4 fruit fly cellular contexts compared by ENCODE assay signal in genomic region chr3R:4478220-4479037, dm6.
TF ChIP-seq lines count a peak whose summit lies in the region.

No protein-coding gene starts in this region.

TF ChIP-seq in whole organism, adult, 20 proteins besides CTCF, POLR2A, EP300 and RAD21 (continued from another document):
- TF ChIP-seq bab1 (GFP tag; optimal IDR thresholded peaks at IDR 0.05; lab: Kevin White, UChicago): peak; percentile 84
- peak; percentile 83 for TF ChIP-seq CG7101 (tag; optimal IDR thresholded peaks at IDR 0.05; lab: Kevin White, UChicago)
TF ChIP-seq in whole organism, adult: peak in this region for 18.

TF ChIP-seq in whole organism, embryonic, 481 proteins besides CTCF, POLR2A, EP300 and RAD21 (continued from another document and continues in another):
- peak; percentile 73 for TF ChIP-seq p53 (GFP tag; optimal IDR thresholded peaks at IDR 0.05; lab: Kevin White, UChicago)
- TF ChIP-seq rib (GFP tag; IDR thresholded peaks at IDR 0.05; lab: Robert Waterston, UW): peak; percentile 73; the same call in 1 of the 2 replicates
- TF ChIP-seq Gsc (GFP tag; IDR thresholded peaks at IDR 0.05; lab: Robert Waterston, UW): no peak
- peak; percentile 79 for TF ChIP-seq Optix (GFP tag; IDR thresholded peaks at IDR 0.05; lab: Robert Waterston, UW)
- peak; percentile 81 for TF ChIP-seq Drgx (GFP tag; IDR thresholded peaks at IDR 0.05; lab: Robert Waterston, UW)
- TF ChIP-seq CG10321 (GFP tag; IDR thresholded peaks at IDR 0.05; lab: Robert Waterston, UW): no peak
- peak; percentile 78 for TF ChIP-seq D19A (tag; optimal IDR thresholded peaks at IDR 0.05; lab: Kevin White, UChicago)
- peak; percentile 89 for TF ChIP-seq stc (GFP tag; IDR thresholded peaks at IDR 0.05; lab: Robert Waterston, UW)
- peak; percentile 48 for TF ChIP-seq CG4328 (GFP tag; optimal IDR thresholded peaks at IDR 0.05; lab: Kevin White, UChicago)
- TF ChIP-seq CG14860 (GFP tag; IDR thresholded peaks at IDR 0.05; lab: Robert Waterston, UW; ENCODE audit: partially characterized antibody): no peak
- TF ChIP-seq Side (GFP tag; optimal IDR thresholded peaks at IDR 0.05; lab: Kevin White, UChicago): peak; percentile 86
- TF ChIP-seq cg (GFP tag; optimal IDR thresholded peaks at IDR 0.05; lab: Kevin White, UChicago): peak; percentile 89
- peak; percentile 89 for TF ChIP-seq ranshi (GFP tag; IDR thresholded peaks at IDR 0.05; lab: Robert Waterston, UW)
- peak; percentile 64 for TF ChIP-seq CG1233 (GFP tag; optimal IDR thresholded peaks at IDR 0.05; lab: Kevin White, UChicago)
- TF ChIP-seq slou (GFP tag; optimal IDR thresholded peaks at IDR 0.05; lab: Kevin White, UChicago): peak; percentile 41
- TF ChIP-seq CG3065 (GFP tag; optimal IDR thresholded peaks at IDR 0.05; lab: Kevin White, UChicago): peak; percentile 99
- TF ChIP-seq CG7839 (tag; optimal IDR thresholded peaks at IDR 0.05; lab: Kevin White, UChicago): peak; percentile 87
- TF ChIP-seq sr (GFP tag; IDR thresholded peaks at IDR 0.05; lab: Robert Waterston, UW): peak; percentile 75; the same call in 2 of the 3 replicates
- peak; percentile 80 for TF ChIP-seq CG31441 (GFP tag; IDR thresholded peaks at IDR 0.05; lab: Robert Waterston, UW)
- TF ChIP-seq sug (tag; optimal IDR thresholded peaks at IDR 0.05; lab: Kevin White, UChicago): peak; percentile 38
- peak; percentile 30 for TF ChIP-seq HLHmδ (GFP tag; optimal IDR thresholded peaks at IDR 0.05; lab: Kevin White, UChicago)
- peak; percentile 60 for TF ChIP-seq CG11398 (GFP tag; optimal IDR thresholded peaks at IDR 0.05; lab: Kevin White, UChicago)
- peak; percentile 78 for TF ChIP-seq CG4730 (GFP tag; IDR thresholded peaks at IDR 0.05; lab: Robert Waterston, UW)
- TF ChIP-seq fu2 (GFP tag; optimal IDR thresholded peaks at IDR 0.05; lab: Kevin White, UChicago): peak; percentile 81
- peak; percentile 50; the same call in 1 of the 2 replicates for TF ChIP-seq cas (GFP tag; IDR thresholded peaks at IDR 0.05; lab: Robert Waterston, UW)
- TF ChIP-seq Abd-B (GFP tag; optimal IDR thresholded peaks at IDR 0.05; lab: Kevin White, UChicago): peak; percentile 50
- peak; percentile 80 for TF ChIP-seq CG1529 (GFP tag; optimal IDR thresholded peaks at IDR 0.05; lab: Kevin White, UChicago)
- peak; percentile 85 for TF ChIP-seq Sox102F (GFP tag; optimal IDR thresholded peaks at IDR 0.05; lab: Kevin White, UChicago)
- TF ChIP-seq CG7372 (GFP tag; IDR thresholded peaks at IDR 0.05; lab: Robert Waterston, UW): peak; percentile 62
- no peak for TF ChIP-seq CG16813 (GFP tag; IDR thresholded peaks at IDR 0.05; lab: Robert Waterston, UW; ENCODE audit: partially characterized antibody)
- peak; percentile 44 for TF ChIP-seq CG4617 (GFP tag; optimal IDR thresholded peaks at IDR 0.05; lab: Kevin White, UChicago; ENCODE audit: borderline replicate concordance)
- TF ChIP-seq Hr51 (GFP tag; optimal IDR thresholded peaks at IDR 0.05; lab: Kevin White, UChicago): peak; percentile 79 to 87
- peak; percentile 86 for TF ChIP-seq Asciz (GFP tag; optimal IDR thresholded peaks at IDR 0.05; lab: Kevin White, UChicago)
- peak; percentile 54 for TF ChIP-seq CG8281 (tag; optimal IDR thresholded peaks at IDR 0.05; lab: Kevin White, UChicago)
- TF ChIP-seq az2 (GFP tag; optimal IDR thresholded peaks at IDR 0.05; lab: Kevin White, UChicago): peak; percentile 91
- TF ChIP-seq zen2 (GFP tag; IDR thresholded peaks at IDR 0.05; lab: Robert Waterston, UW; ENCODE audit: partially characterized antibody): peak; percentile 42; the same call in 1 of the 3 replicates
- peak; percentile 32 for TF ChIP-seq CG6654 (GFP tag; optimal IDR thresholded peaks at IDR 0.05; lab: Kevin White, UChicago)
- TF ChIP-seq CG17912 (GFP tag; optimal IDR thresholded peaks at IDR 0.05; lab: Kevin White, UChicago): no peak
- TF ChIP-seq CG6689 (GFP tag; IDR thresholded peaks at IDR 0.05; lab: Robert Waterston, UW): peak; percentile 81
- TF ChIP-seq NFAT (GFP tag; IDR thresholded peaks at IDR 0.05; lab: Robert Waterston, UW): peak; percentile 90
- peak; percentile 79 for TF ChIP-seq pum (GFP tag; optimal IDR thresholded peaks at IDR 0.05; lab: Kevin White, UChicago)

TF ChIP-seq in whole organism, prepupa, 60 proteins besides CTCF, POLR2A, EP300 and RAD21 (continued from another document):
- TF ChIP-seq CG6276 (GFP tag; optimal IDR thresholded peaks at IDR 0.05; lab: Kevin White, UChicago) (peak; percentile 64), CG6854 (GFP tag; optimal IDR thresholded peaks at IDR 0.05; lab: Kevin White, UChicago) (no peak), CG10669 (GFP tag; optimal IDR thresholded peaks at IDR 0.05; lab: Kevin White, UChicago) (peak; percentile 84), Ets21C (GFP tag; optimal IDR thresholded peaks at IDR 0.05; lab: Kevin White, UChicago) (peak; percentile 83), CG7368 (GFP tag; optimal IDR thresholded peaks at IDR 0.05; lab: Kevin White, UChicago) (peak; percentile 85), CG3032 (tag; optimal IDR thresholded peaks at IDR 0.05; lab: Kevin White, UChicago) (peak; percentile 67), Met (GFP tag; optimal IDR thresholded peaks at IDR 0.05; lab: Kevin White, UChicago) (peak; percentile 92), cyc (GFP tag; optimal IDR thresholded peaks at IDR 0.05; lab: Kevin White, UChicago) (peak; percentile 90), spab (GFP tag; optimal IDR thresholded peaks at IDR 0.05; lab: Kevin White, UChicago) (peak; percentile 56), CG31627 (GFP tag; optimal IDR thresholded peaks at IDR 0.05; lab: Kevin White, UChicago) (peak; percentile 89), CG8319 (GFP tag; optimal IDR thresholded peaks at IDR 0.05; lab: Kevin White, UChicago) (peak; percentile 81), CG3919 (GFP tag; optimal IDR thresholded peaks at IDR 0.05; lab: Kevin White, UChicago) (peak; percentile 92), CG10631 (GFP tag; optimal IDR thresholded peaks at IDR 0.05; lab: Kevin White, UChicago) (peak; percentile 81), Hr39 (GFP tag; optimal IDR thresholded peaks at IDR 0.05; lab: Kevin White, UChicago) (peak; percentile 91), svp (GFP tag; lab: Kevin White, UChicago) (peak; percentile 95), Sox102F (GFP tag; optimal IDR thresholded peaks at IDR 0.05; lab: Kevin White, UChicago) (peak; percentile 94), esn (GFP tag; optimal IDR thresholded peaks at IDR 0.05; lab: Kevin White, UChicago) (peak; percentile 95), OdsH (GFP tag; optimal IDR thresholded peaks at IDR 0.05; lab: Kevin White, UChicago) (peak; percentile 85), Sox15 (GFP tag; optimal IDR thresholded peaks at IDR 0.05; lab: Kevin White, UChicago) (peak; percentile 80), topi (GFP tag; optimal IDR thresholded peaks at IDR 0.05; lab: Kevin White, UChicago) (peak; percentile 90), Hr4 (GFP tag; optimal IDR thresholded peaks at IDR 0.05; lab: Kevin White, UChicago) (peak; percentile 82), fkh (GFP tag; optimal IDR thresholded peaks at IDR 0.05; lab: Kevin White, UChicago) (peak; percentile 57), CG32006 (GFP tag; optimal IDR thresholded peaks at IDR 0.05; lab: Kevin White, UChicago) (peak; percentile 77), CG6163 (GFP tag; IDR thresholded peaks at IDR 0.05; lab: Robert Waterston, UW) (peak; percentile 92), dsx (GFP tag; optimal IDR thresholded peaks at IDR 0.05; lab: Kevin White, UChicago; ENCODE audit: poor library complexity, severe bottlenecking) (peak; percentile 43), achi (GFP tag; optimal IDR thresholded peaks at IDR 0.05; lab: Kevin White, UChicago) (peak; percentile 89), CG16779 (tag; optimal IDR thresholded peaks at IDR 0.05; lab: Kevin White, UChicago) (peak; percentile 53), CG8632 (GFP tag; optimal IDR thresholded peaks at IDR 0.05; lab: Kevin White, UChicago) (peak; percentile 81), Eip75B (GFP tag; optimal IDR thresholded peaks at IDR 0.05; lab: Kevin White, UChicago) (peak; percentile 90), eg (GFP tag; IDR thresholded peaks at IDR 0.05; lab: Robert Waterston, UW) (peak; percentile 86), CG15336 (GFP tag; IDR thresholded peaks at IDR 0.05; lab: Robert Waterston, UW) (peak; percentile 78), Blimp-1 (GFP tag; optimal IDR thresholded peaks at IDR 0.05; lab: Kevin White, UChicago) (peak; percentile 53), Gug (GFP tag; IDR thresholded peaks at IDR 0.05; lab: Robert Waterston, UW) (peak; percentile 64), Eip93F (GFP tag; optimal IDR thresholded peaks at IDR 0.05; lab: Kevin White, UChicago) (peak; percentile 71), Sox14 (GFP tag; optimal IDR thresholded peaks at IDR 0.05; lab: Kevin White, UChicago) (peak; percentile 87), fd59A (GFP tag; optimal IDR thresholded peaks at IDR 0.05; lab: Kevin White, UChicago) (peak; percentile 59), CG8119 (GFP tag; IDR thresholded peaks at IDR 0.05; lab: Robert Waterston, UW) (peak; percentile 82), Ets96B (tag; optimal IDR thresholded peaks at IDR 0.05; lab: Kevin White, UChicago) (peak; percentile 73), CG11762 (GFP tag; optimal IDR thresholded peaks at IDR 0.05; lab: Kevin White, UChicago; ENCODE audit: insufficient read depth) (peak; percentile 73), CG11902 (GFP tag; optimal IDR thresholded peaks at IDR 0.05; lab: Kevin White, UChicago) (peak; percentile 76), salr (GFP tag; optimal IDR thresholded peaks at IDR 0.05; lab: Kevin White, UChicago) (peak; percentile 57 to 78)
TF ChIP-seq in whole organism, prepupa: peak in this region for 58.

TF ChIP-seq in whole organism, wandering third instar larva, 38 proteins besides CTCF, POLR2A, EP300 and RAD21 (continued from another document):
- peak; percentile 86 for TF ChIP-seq Dif (GFP tag; optimal IDR thresholded peaks at IDR 0.05; lab: Kevin White, UChicago; ENCODE audit: partially characterized antibody)
- TF ChIP-seq rgr (GFP tag; optimal IDR thresholded peaks at IDR 0.05; lab: Kevin White, UChicago): peak; percentile 90
- TF ChIP-seq sv (GFP tag; optimal IDR thresholded peaks at IDR 0.05; lab: Kevin White, UChicago): peak; percentile 91
- TF ChIP-seq Vsx2 (GFP tag; optimal IDR thresholded peaks at IDR 0.05; lab: Kevin White, UChicago; ENCODE audit: partially characterized antibody): peak; percentile 79
- TF ChIP-seq N (GFP tag; optimal IDR thresholded peaks at IDR 0.05; lab: Kevin White, UChicago): peak; percentile 36
- TF ChIP-seq br (GFP tag; optimal IDR thresholded peaks at IDR 0.05; lab: Kevin White, UChicago): peak; percentile 90
- peak; percentile 61 to 63 for TF ChIP-seq dl (GFP tag; optimal IDR thresholded peaks at IDR 0.05; lab: Kevin White, UChicago; ENCODE audit: insufficient read depth in 1 of 2, partially characterized antibody in 2 of 2)
- TF ChIP-seq pan (optimal IDR thresholded peaks at IDR 0.05; lab: Kevin White, UChicago): no peak
- TF ChIP-seq dmrt93B (GFP tag; optimal IDR thresholded peaks at IDR 0.05; lab: Kevin White, UChicago): peak; percentile 45
- TF ChIP-seq foxo (GFP tag; optimal IDR thresholded peaks at IDR 0.05; lab: Kevin White, UChicago): peak in 1 of 2 experiments; percentile 91
- no peak for TF ChIP-seq Dfd (GFP tag; optimal IDR thresholded peaks at IDR 0.05; lab: Kevin White, UChicago)
- peak; percentile 69 for TF ChIP-seq CrebA (GFP tag; optimal IDR thresholded peaks at IDR 0.05; lab: Kevin White, UChicago; ENCODE audit: borderline replicate concordance)
- TF ChIP-seq Rel (GFP tag; optimal IDR thresholded peaks at IDR 0.05; lab: Kevin White, UChicago): no peak
- TF ChIP-seq Rel (tag; optimal IDR thresholded peaks at IDR 0.05; lab: Kevin White, UChicago): peak; percentile 62
- TF ChIP-seq usp (GFP tag; optimal IDR thresholded peaks at IDR 0.05; lab: Kevin White, UChicago): no peak
- no peak for TF ChIP-seq jim (GFP tag; optimal IDR thresholded peaks at IDR 0.05; lab: Kevin White, UChicago)
- TF ChIP-seq OdsH (GFP tag; optimal IDR thresholded peaks at IDR 0.05; lab: Kevin White, UChicago): peak; percentile 85
